Fruit fly (Drosophila melanogaster): Measurements from ENCODE around the gene CG14400.

DNA sequence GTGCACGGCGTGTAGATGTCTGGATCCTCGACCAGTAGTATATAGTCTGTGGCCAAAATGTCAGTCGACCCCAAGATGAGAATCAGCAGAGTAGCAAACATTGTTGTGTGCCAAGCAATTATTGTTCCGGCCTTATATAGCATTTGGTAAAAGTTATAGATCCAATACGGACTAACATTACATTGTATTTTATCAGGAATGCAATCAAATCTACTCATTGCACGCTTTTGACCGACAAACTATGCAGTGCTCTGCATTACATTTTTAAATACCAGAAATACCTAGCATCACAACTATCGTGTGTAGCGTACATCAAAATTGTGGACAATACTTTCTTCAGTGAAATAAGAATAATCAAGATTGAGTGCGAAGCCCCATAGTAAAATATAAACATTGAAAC, 36.9 kb downstream of the CG14400 start, which contains the start of gene CheB38c:
- no peak for TF ChIP-seq psq (optimal IDR thresholded peaks at IDR 0.05)
- no peak for TF ChIP-seq usp (GFP tag; optimal IDR thresholded peaks at IDR 0.05)
- no peak for TF ChIP-seq EcR (GFP tag; optimal IDR thresholded peaks at IDR 0.05)
- no peak for TF ChIP-seq pan (optimal IDR thresholded peaks at IDR 0.05)
- TF ChIP-seq CG8478 (optimal IDR thresholded peaks at IDR 0.05): no peak

Data from whole organism.